Fruit fly (Drosophila melanogaster) whole organism, larva: ENCODE measurements around the gene atk.
"Not testable (repeated sequence)": the region's sequence is repeated elsewhere in the genome, so short reads cannot be mapped to it uniquely, and the experiment has no call there.

Source experiments
- noc ChIP-seq: fragments of 200-800 bp; sonication (Bioruptor generic); optimal IDR thresholded peaks from 3 replicates; lab custom pipeline; 2019; ENCODE audit warnings: missing biosample characterization, mild to moderate bottlenecking, missing genetic modification characterization, moderate library complexity

Gene atk

DNA sequence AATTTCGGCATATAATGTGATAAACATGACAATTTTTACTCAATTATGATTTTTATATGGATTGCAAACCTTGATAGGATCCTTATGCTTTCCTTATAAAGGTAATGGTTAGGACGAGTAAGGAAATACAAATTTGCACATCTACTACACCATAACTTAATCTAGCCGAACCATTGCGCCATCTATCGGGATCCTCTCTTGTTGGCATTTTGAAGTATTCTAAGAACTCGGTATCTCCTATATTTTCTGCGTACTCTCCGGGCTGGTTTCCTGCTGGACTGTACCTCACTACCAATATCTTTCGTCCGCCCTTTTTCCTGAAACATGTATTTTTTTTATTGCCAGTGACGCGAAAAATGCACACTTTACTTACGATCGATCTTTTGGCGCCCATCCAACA is at the start of gene atk:
TSS of gene atk (minus strand) at position 186 of the 400 bp plus-strand sequence.
- no peak for TF ChIP-seq noc (tag; lab: Kevin White, UChicago)

DNA sequence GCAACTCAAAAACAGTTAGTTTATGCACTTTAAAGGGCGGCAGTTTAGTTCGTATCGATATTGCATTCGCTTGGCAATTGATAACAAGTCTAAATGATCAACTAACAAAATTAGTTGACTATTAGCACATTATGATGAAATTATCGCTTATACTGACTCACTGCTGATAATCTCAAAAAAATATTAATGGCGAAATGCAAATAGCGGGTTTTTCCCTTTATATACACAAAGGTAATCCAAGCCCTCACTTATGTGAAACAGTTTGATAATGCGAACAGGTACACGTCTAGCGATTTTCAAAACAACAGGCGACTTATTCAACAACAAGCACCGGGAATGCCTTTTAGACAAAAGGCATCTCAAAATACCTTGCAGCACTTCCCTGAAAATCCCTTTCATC is 49.4 kb upstream of the atk start:
- no peak for TF ChIP-seq noc (tag; lab: Kevin White, UChicago)

DNA sequence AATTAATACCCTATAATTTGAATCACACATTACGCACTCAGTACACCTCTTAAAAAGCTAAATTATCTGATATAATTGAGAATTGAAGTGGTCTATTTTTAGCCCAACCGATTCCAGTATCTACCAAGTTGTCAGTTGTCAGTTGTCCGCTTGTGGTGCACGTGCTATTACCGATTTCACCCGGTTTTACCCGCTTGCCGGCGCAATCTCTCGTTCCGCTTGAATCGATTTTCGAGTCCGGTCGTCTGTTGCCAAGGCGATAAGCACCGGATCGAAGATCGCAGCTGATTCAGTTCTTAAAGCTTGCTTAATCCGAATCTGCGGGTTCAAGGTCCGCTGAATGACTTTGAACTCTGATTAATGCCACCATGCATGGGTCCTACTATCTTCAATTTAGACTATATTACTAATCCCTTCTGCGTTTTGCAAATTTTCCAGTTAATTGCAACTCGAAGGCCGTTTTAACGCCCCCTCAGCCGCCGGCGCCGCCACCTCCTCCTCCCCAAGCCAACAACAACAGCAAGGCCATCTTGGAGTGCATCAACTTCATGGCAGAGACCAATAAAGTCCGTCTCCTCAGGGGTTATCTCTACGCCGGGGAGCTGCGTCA is 46.9 kb upstream of the atk start:
- TF ChIP-seq noc (tag; lab: Kevin White, UChicago) = peak; percentile 17

DNA sequence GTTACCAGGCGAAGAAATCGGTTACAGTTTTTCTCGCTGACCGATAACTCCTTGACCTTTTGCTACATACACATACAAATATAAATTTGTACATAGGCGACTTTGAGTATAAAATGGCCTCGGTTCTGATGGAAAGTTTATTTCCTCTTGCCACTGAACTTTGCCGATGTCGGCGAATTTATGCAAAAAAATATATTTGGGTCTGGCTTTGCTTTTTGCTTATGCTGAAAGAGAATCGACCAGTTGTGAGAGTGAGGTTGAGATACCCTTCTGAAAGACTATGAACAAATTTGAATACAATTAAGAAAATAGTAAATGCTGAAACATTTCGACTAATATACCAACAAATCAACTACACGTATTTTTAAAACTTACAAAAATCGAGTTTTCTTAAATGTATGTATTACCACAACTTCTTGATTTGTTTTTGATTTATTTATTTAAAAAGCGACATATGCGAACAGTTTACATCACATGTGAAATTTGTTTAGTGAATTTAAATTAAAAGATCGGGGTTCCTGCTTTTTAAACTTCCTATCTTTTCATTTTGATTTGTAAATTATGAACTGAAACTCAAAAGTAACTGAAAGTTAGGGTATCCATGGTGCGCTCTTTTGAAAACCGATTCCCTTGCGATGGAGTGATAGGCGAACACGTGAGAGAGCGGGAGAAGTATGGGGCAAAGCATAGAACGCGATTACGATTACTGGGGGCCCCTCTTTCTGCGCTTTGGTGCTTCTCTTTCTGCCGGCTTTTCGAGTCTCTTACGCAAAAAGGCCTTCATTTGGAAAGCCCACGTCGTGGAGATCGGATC is 44.7 kb upstream of the atk start:
- peak; percentile 94 for TF ChIP-seq noc (tag; lab: Kevin White, UChicago)

DNA sequence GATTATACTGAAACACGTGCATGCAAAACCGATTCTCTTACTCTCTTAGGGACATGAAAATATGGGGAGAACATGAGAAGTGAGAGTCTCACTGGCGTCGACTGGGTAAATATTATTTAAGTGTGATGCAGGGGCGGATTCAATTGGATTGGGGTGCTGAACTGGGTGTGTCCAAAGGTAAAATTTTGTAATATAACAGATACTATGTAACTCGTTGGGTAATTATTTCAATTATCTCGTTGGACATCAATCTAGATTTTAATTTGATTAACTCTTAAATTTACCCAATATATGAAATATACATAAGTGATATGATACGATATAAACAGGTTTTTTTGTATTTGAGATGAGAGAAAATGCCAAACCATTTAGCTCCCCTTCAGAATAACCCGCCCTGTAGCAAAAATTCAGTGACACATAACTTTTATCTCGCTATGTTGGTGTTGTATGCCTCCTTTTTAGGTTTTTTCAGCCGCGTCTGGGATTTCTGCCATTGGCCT is 43.5 kb upstream of the atk start:
- peak; percentile 99 for TF ChIP-seq noc (tag; lab: Kevin White, UChicago)

DNA sequence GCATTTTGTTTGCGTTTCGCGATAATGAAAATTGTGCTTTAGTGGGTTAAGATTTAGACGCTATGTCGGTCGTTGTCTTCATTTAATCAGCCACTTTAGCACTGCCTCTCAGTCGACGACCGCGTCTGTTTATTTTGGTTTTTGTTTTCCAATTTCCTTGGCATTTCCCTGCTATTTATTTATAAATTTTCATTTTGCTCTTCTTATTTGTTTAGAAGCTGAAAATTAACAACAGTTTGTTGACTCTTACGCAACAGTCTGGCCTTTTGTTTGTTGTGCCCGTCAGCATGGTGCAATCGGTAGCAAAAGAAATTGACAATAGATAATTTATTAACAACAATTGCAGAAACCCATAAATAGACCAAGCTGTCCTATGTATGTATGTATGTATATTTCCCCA is 42.9 kb upstream of the atk start:
- no peak for TF ChIP-seq noc (tag; lab: Kevin White, UChicago)

DNA sequence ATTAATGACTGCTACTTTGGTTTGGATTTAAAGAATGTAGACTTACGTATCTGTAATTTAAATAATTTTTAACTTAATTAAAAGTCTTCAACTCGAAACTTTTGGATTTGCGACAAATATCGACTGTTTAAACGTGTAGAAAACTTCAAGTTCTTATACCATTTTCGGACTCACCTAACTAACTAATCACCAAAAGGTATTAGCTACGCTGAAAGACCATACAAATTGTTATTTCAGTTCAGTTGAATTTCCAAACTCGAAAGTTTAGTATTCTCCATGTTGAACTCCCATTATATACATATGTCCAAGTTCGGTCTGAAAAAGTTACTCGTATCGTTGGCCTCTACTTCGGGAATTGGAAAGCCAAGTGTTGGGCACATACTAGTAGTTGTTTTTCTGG is 41.1 kb upstream of the atk start, which contains the start of gene CG5078:
TSS of gene CG5078 (plus strand) at position 301 of the 400 bp plus-strand sequence.
- TF ChIP-seq noc (tag; lab: Kevin White, UChicago) = no peak

DNA sequence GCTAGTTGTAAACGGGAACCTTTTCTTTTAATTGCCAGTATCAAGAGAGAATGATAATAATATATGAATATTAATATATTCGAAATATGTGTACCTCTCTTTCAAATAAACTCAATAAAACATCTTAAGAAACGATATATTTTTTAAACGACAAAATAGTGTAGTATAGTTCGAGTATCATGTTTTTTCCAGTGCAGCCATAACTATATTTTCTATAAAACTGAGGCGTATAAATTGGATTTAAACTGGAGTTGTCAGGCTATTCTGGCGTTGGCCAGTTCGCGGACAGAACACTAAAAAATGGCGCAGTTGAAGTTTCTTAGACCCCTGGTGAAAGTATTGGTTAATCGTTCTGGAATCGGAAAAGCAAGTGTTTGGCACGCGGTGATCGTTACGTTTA is 39.2 kb upstream of the atk start, which contains the start of gene CG17637:
TSS of gene CG17637 (plus strand) at position 301 of the 400 bp plus-strand sequence.
- TF ChIP-seq noc (tag; lab: Kevin White, UChicago) = not testable (repeated sequence)

DNA sequence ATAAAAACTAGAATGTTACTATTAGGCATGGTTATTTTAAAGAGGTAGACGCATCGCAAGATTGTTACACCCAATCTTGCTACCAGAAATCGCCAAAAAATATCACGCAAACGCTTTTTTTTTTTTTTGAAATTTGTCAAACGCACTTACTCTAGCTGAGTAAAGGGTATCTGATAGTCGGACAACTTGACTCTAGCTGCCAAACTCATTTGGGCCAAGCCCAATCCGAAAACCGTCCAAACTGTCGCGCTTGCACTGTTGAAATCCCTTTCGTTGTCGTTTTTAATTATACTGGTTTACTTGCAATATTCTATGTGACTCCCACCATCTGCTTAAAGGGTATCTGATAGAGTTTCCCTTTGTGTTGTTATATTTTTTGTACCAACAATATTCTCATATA is 38.6 kb upstream of the atk start:
- TF ChIP-seq noc (tag; lab: Kevin White, UChicago) = no peak

DNA sequence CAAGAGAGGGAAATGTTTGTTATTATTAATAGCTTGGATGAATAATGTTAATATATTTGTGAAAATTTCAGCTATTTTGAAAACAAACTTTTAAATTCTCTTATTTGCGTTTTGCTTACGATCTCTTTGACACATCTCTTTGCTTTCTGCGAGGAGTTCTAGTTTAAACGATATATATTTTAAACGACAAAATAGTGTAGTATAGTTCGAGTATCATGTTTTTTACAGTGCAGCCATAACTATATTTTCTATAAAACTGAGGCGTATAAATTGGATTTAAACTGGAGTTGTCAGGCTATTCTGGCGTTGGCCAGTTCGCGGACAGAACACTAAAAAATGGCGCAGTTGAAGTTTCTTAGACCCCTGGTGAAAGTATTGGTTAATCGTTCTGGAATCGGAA is 34.9 kb upstream of the atk start, which contains the start of gene CG18281:
TSS of gene CG18281 (plus strand) at position 301 of the 400 bp plus-strand sequence.
- not testable (repeated sequence) for TF ChIP-seq noc (tag; lab: Kevin White, UChicago)

DNA sequence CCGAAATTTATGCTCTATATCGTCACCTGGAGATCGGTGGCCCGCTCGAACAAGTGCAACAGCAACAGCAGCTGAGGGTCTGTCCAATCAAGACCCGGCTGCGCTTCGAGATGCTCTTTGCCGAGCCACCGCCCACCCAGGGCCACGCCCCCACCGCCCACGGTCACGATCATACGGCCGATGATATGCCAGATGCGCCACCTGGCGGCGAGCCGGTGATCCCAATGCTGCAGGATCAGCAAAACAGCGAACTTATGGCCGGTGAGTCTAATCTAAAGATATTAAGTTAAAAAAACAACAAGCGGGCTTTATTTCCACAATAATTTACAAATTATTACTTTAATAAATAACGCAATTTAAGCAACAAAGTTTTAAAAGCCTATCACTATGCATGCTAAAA is 33.5 kb upstream of the atk start:
- no peak for TF ChIP-seq noc (tag; lab: Kevin White, UChicago)

DNA sequence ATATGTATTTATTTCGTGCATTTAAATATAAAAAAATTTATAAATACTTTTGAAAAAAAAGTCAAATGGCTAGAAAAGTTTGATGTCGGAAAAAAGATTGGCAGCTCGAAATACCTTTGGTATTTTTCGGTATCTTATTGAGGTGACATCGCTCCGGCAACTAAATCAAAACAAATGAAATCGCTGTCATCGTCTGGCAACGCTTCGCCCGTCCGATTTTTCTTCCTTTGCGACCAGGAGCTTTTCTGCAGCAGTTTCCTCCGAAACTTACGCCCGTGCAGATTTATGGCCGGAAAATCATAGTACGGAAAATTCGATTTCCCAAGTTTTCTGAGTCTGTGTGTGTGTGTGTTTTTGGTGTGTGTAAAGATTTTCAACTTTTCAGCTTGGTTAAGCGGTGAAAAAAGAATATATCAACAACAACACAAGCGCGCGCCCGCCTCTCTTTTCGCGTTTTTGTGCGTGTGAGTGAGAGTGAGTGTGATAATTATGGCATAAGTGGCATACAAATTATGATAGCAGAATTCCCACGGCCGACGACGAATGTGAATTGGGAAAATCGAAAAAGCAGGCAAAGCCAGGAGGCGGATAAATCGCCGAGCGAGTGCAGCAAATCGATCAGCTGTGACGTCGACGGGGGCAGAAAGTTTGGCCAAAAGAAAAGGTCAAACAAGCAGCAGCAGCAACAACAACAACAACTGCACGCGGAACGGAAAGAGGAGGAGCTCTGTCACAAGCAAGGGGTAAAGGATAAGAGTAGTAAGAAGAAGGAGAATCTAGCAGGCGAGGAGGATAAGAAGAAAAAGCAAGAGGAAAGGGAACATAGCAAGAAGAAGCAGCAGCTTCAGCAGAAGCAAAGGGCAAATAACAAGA is 32.7 kb upstream of the atk start, which contains the start of gene CG32425:
TSS of gene CG32425 (plus strand) at position 200 of the 873 bp plus-strand sequence.
- TF ChIP-seq noc (tag; lab: Kevin White, UChicago) = no peak

DNA sequence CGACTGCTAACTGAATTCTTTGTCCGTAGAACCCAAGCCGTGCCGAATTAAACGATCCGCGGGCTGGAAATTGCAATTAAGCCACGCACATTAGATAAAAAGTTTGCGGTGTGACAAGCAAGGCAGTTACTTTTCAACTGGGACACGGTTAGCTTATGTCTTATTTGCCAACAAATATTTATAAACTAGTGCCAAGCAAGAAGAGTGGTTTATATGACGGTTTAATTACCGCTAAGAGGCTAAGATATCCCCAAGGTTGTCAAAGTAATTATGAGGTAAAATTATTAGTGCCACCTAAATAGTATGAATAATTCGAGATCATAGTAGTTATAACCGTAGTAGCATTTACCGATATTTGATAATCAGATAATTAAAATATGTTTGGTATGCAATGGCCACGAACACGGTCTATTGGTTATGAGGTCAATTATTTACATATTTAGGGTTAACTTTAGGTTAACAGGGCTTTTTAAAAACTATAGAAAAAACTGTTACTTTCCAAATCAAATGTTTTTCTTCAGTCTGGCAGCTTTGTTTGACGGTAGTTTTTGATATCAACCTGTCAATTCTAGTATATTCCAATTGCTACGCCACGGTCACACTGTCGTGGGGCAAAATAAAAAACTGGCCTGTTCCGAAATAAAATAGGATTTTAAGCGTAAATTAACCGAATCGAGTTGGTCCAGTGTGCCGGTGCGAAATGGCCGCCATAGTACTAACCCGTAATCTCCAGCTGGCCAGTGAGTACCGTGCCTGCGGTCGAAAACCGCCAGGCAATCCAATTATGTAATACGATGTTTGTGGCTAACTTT is 30.3 kb upstream of the atk start, which contains the start of gene ZnT77C:
TSS of gene ZnT77C (minus strand) at position 142 of the 812 bp plus-strand sequence.
- TF ChIP-seq noc (tag; lab: Kevin White, UChicago) = peak; percentile 72

DNA sequence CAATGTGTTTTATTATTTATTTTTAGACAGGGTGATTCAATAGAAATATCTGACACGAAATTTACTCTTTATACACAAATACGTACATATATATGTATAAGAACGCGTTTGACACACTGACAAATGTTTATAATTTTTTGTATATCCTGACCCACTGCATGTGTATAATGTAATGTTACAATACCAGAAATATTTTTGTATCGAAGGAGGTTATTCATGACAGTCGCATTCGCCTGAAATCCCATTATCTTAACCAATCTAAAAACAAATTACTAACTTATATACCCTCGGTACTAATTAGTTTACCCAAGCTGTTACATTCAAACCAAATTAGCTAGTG is 29.6 kb upstream of the atk start:
- TF ChIP-seq noc (tag; lab: Kevin White, UChicago) = no peak
